Worm (Caenorhabditis elegans): ENCODE results near the gene Y57G11C.1142.

DNA sequence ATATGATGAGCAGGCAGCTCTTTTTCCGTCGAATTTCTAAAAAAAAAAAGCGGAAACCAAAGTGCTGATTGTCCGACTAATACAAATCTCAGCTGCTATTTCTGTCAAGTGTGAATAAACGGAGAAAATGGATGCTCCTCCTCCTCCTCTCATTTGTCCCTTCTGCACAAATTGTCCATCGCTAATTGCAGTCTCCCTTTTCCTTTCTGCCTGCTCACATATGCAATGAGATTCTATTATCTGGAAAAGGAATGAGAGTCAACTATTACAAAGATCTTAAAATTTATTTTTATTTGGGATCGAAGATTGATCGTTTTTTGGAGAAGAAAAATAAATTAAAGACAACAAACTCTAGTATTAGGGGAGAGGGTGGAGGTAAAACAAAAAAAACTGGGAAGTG, 19.9 kb downstream of the Y57G11C.1142 start:
- TF ChIP-seq ceh-79 (tag; optimal IDR thresholded peaks at IDR 0.05) = no peak
- no peak for TF ChIP-seq K12H6.12 (tag; optimal IDR thresholded peaks at IDR 0.05)
